Worm (Caenorhabditis elegans) whole organism, L4/young adult: ENCODE data around the gene Y38H6C.20.

ENCODE experiments used
- W03F9.2 ChIP-seq: fragments of 150-350 bp; optimal IDR thresholded peaks from 2 replicates; lab custom pipeline; 2014; ENCODE audit warnings: missing biosample characterization, missing genetic modification characterization
- dao-5 ChIP-seq: sonication (generic microtip); optimal IDR thresholded peaks from 2 replicates; lab custom pipeline; 2016; ENCODE audit warnings: missing genotype, missing genetic modification characterization, moderate library complexity, missing compliant biosample characterization

ce11 chrV:20547048-20547447, 3.9 kb downstream of the Y38H6C.20 start, which contains the start of gene Y38H6C.18:
- TF ChIP-seq dao-5 (no peak), W03F9.2 (tag; lab: Kevin White, UChicago) (no peak)
